Worm (Caenorhabditis elegans): Measurements from ENCODE around the gene Y57G7A.1.

DNA sequence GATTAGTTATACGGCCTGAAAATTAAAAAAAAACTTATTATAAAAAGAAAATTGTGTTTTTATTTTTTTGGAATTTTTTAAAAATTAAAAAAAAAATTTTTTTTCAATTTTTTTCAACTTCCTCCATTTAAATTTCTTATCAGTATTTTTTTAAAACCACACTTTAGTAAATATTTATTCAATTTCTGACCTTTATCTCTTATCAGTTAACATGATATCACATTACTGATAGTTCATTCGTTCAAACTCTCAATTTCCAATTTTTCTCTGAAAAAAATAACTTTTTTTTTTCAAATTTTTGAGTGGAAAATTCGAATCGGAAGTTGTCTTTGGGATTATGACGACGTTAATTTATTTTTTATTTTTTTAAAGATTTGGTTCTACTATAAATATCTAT, 574 bp upstream of the Y57G7A.1 start:
- TF ChIP-seq F52B5.7 (tag; optimal IDR thresholded peaks at IDR 0.05): no peak
- no peak for TF ChIP-seq nfya-2 (GFP tag; IDR thresholded peaks at IDR 0.05)
